Fruit fly (Drosophila melanogaster) whole organism, wandering third instar larva: Measurements from ENCODE around the gene Gad1.

ENCODE experiments used
- Dfd ChIP-seq: fragments of >200 bp; optimal IDR thresholded peaks from 2 replicates; lab custom pipeline; 2017; ENCODE audit warnings: missing biosample characterization, missing genetic modification characterization
- Dif ChIP-seq: fragments of 200-275, 200-300 bp; sonication (Bioruptor generic); optimal IDR thresholded peaks from 2 replicates; lab custom pipeline; 2018; ENCODE audit warnings: missing biosample characterization, missing genetic modification characterization; ENCODE audit not compliant: partially characterized antibody
- Hnf4 ChIP-seq: fragments of 200-800 bp; sonication (Bioruptor generic); optimal IDR thresholded peaks from 2 replicates; lab custom pipeline; 2016; ENCODE audit warnings: missing biosample characterization, mild to moderate bottlenecking, missing genetic modification characterization
- Hr83 ChIP-seq: fragments of 200-300 bp; sonication (Bioruptor generic); optimal IDR thresholded peaks from 2 replicates; lab custom pipeline; 2016; ENCODE audit warnings: missing biosample characterization, mild to moderate bottlenecking, missing genetic modification characterization, moderate library complexity; ENCODE audit not compliant: poor library complexity, severe bottlenecking
- OdsH ChIP-seq: fragments of 200-800 bp; sonication (Bioruptor generic); optimal IDR thresholded peaks from 2 replicates; lab custom pipeline; 2016; ENCODE audit warnings: missing biosample characterization, mild to moderate bottlenecking, missing genetic modification characterization
- pan ChIP-seq: fragments of >200 bp; optimal IDR thresholded peaks from 2 replicates; lab custom pipeline; 2017
- woc ChIP-seq: sonication (Bioruptor generic); optimal IDR thresholded peaks from 2 replicates; lab custom pipeline; 2016; ENCODE audit warnings: missing biosample characterization, mild to moderate bottlenecking, missing genetic modification characterization

Gad1 gene

DNA sequence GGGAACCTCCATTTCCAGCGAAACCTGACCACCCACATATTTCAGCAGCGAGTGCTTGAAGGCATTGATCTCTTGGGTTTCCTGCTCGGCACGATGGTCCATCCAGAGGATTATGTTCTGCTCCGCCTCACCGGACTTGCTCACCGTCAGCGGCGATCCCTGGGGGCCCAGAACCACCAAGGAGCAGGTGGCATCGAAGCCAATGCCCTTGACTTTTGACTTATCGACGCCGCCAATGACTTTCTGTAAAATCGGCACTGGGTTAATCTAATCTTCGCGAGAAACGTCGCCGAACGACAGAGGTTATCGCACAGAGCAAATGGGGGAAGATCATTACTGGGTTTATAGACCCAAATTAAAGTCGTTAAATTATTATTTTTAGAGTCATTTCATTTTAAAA lies 64.1 kb downstream of the Gad1 start:
- TF ChIP-seq Hnf4 (GFP tag; lab: Kevin White, UChicago) (no peak), Hr83 (GFP tag; lab: Kevin White, UChicago) (no peak), pan (lab: Kevin White, UChicago) (no peak), OdsH (GFP tag; lab: Kevin White, UChicago) (no peak), woc (GFP tag; lab: Kevin White, UChicago) (no peak), Dfd (GFP tag; lab: Kevin White, UChicago) (no peak), Dif (no peak)
